Worm (Caenorhabditis elegans) whole organism, young adult: Measurements from ENCODE around the gene C04E6.12.

Experiments
- F22D6.2 ChIP-seq: sonication (generic microtip); optimal IDR thresholded peaks from 2 replicates; lab custom pipeline; 2016; ENCODE audit warnings: mild to moderate bottlenecking, missing genetic modification characterization, missing compliant biosample characterization
- F39B2.1 ChIP-seq: fragments of 200-800 bp; sonication (Bioruptor generic); IDR thresholded peaks from 2 replicates; pipeline ENCODE4 v1.3.6; 2022; ENCODE audit warnings: missing genetic modification reagents, missing genetic modification characterization, missing compliant biosample characterization
- F52B5.7 ChIP-seq: sonication (generic microtip); optimal IDR thresholded peaks from 2 replicates; lab custom pipeline; 2016; ENCODE audit warnings: mild to moderate bottlenecking, missing genetic modification characterization, missing compliant biosample characterization
- ama-1 ChIP-seq, 3 experiments: fragments of 150-350 bp in 1 of 3; sonication (generic microtip) in 2 of 3; optimal IDR thresholded peaks; 2 replicates each; lab custom pipeline; 2014 to 2018; ENCODE audit warnings: missing biosample characterization in 2 of 3, missing genetic modification characterization in 2 of 3, missing genetic modification reagents in 2 of 3
- bed-1 ChIP-seq: fragments of 200-800 bp; sonication (Bioruptor generic); IDR thresholded peaks from 2 replicates; pipeline ENCODE4 v1.3.6; 2022; ENCODE audit warnings: missing genetic modification reagents, missing genetic modification characterization, missing compliant biosample characterization
- ceh-79 ChIP-seq: sonication (generic microtip); optimal IDR thresholded peaks from 2 replicates; lab custom pipeline; 2017; ENCODE audit warnings: mild to moderate bottlenecking, missing genetic modification characterization, missing compliant biosample characterization
- die-1 ChIP-seq: sonication (generic microtip); optimal IDR thresholded peaks from 2 replicates; lab custom pipeline; 2016; ENCODE audit warnings: missing genotype, mild to moderate bottlenecking, missing genetic modification characterization, missing compliant biosample characterization
- dpl-1 ChIP-seq: fragments of 150-350 bp; optimal IDR thresholded peaks from 2 replicates; lab custom pipeline; 2014; ENCODE audit warnings: missing biosample characterization, missing genetic modification reagents, missing genetic modification characterization
- madf-10 ChIP-seq: sonication (generic microtip); optimal IDR thresholded peaks from 2 replicates; lab custom pipeline; 2016; ENCODE audit warnings: mild to moderate bottlenecking, missing genetic modification characterization, missing compliant biosample characterization
- mel-28 ChIP-seq: sonication (generic microtip); optimal IDR thresholded peaks from 2 replicates; lab custom pipeline; 2016; ENCODE audit warnings: borderline replicate concordance, mild to moderate bottlenecking, missing genetic modification characterization, missing compliant biosample characterization
- tbp1 ChIP-seq: fragments of 200-800 bp; sonication (Bioruptor generic); optimal IDR thresholded peaks from 2 replicates; lab custom pipeline; 2018; ENCODE audit warnings: mild to moderate bottlenecking, missing genetic modification characterization, missing compliant biosample characterization
- zim-3 ChIP-seq: sonication (generic microtip); optimal IDR thresholded peaks from 2 replicates; lab custom pipeline; 2017; ENCODE audit warnings: mild to moderate bottlenecking, missing genetic modification characterization, moderate library complexity, missing compliant biosample characterization
- ztf-26 ChIP-seq: sonication (generic microtip); optimal IDR thresholded peaks from 2 replicates; lab custom pipeline; 2017; ENCODE audit warnings: missing genetic modification characterization, missing compliant biosample characterization

DNA sequence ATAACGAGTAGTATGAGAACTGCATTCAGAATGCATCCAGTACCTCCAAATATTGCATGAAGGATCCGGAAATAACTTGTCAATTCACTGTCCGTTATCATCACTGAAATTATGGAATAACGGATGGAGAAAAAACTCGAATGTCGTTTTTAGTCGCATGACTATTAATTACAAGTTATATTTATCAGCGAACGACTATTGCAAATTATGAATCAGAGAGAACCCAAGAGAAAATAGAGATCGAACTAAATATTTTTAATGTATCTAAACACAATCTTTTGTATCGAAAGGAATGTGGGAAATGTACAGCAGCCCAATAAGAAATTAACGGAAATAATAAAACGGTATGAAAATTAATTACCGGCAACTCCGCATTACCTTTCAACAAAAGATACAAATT, 19.8 kb downstream of the C04E6.12 start, which contains the start of gene srd-16:
- TF ChIP-seq tbp1 (GFP tag; lab: Kevin White, UChicago) (no peak), F22D6.2 (no peak), bed-1 (GFP tag; lab: Robert Waterston, UW) (no peak), F52B5.7 (tag; lab: Kevin White, UChicago) (no peak), mel-28 (tag; lab: Kevin White, UChicago) (no peak), ceh-79 (no peak), die-1 (no peak), ama-1 (optimal IDR thresholded peaks at IDR 0.05; lab: Kevin White, UChicago) (no peak), ama-1 (GFP tag; optimal IDR thresholded peaks at IDR 0.05; lab: Kevin White, UChicago) (no peak), zim-3 (tag; lab: Kevin White, UChicago) (no peak), dpl-1 (GFP tag; lab: Kevin White, UChicago) (no peak), ztf-26 (tag; lab: Kevin White, UChicago) (no peak), madf-10 (no peak), F39B2.1 (no peak)
